Worm (Caenorhabditis elegans) whole organism, L1 larva: ENCODE measurements around the gene F53F8.6.

Source experiments
- C04F5.9 ChIP-seq: sonication (generic microtip); optimal IDR thresholded peaks from 2 replicates; lab custom pipeline; 2016; ENCODE audit warnings: missing genetic modification characterization, missing compliant biosample characterization
- C16A3.4 ChIP-seq: fragments of 150-350 bp; optimal IDR thresholded peaks from 2 replicates; lab custom pipeline; 2014; ENCODE audit warnings: missing biosample characterization, missing genetic modification characterization
- aha-1 ChIP-seq: fragments of 150-350 bp; optimal IDR thresholded peaks from 2 replicates; lab custom pipeline; 2014; ENCODE audit warnings: missing biosample characterization, missing genetic modification characterization
- aly-2 ChIP-seq: fragments of 150-350 bp; optimal IDR thresholded peaks from 2 replicates; lab custom pipeline; 2014; ENCODE audit warnings: missing biosample characterization, missing genetic modification characterization
- ama-1 ChIP-seq: fragments of 150-350 bp; optimal IDR thresholded peaks from 2 replicates; lab custom pipeline; 2014
- blmp-1 ChIP-seq: fragments of 150-350 bp; optimal IDR thresholded peaks from 2 replicates; lab custom pipeline; 2014; ENCODE audit warnings: missing biosample characterization, missing genetic modification characterization
- ceh-8 ChIP-seq: fragments of 200-800 bp; sonication (Bioruptor generic); optimal IDR thresholded peaks from 2 replicates; lab custom pipeline; 2018; ENCODE audit warnings: mild to moderate bottlenecking, missing genetic modification characterization, moderate library complexity, missing compliant biosample characterization
- ceh-88 ChIP-seq: fragments of 200-800 bp; sonication (Bioruptor generic); IDR thresholded peaks from 2 replicates; pipeline ENCODE4 v1.3.6; 2022; ENCODE audit warnings: missing genetic modification characterization, missing compliant biosample characterization
- ceh-90 ChIP-seq: sonication (generic microtip); optimal IDR thresholded peaks from 2 replicates; lab custom pipeline; 2016; ENCODE audit warnings: missing genetic modification characterization, missing compliant biosample characterization
- dpl-1 ChIP-seq, 3 experiments: fragments of 150-350 bp in 2 of 3; sonication (generic microtip) in 1 of 3; optimal IDR thresholded peaks; 2 replicates each; lab custom pipeline; 2014 to 2017; ENCODE audit warnings: missing biosample characterization in 3 of 3, missing genetic modification characterization in 3 of 3, missing genetic modification reagents in 3 of 3
- efl-1 ChIP-seq, 4 experiments: fragments of 150-350 bp; optimal IDR thresholded peaks in 3 of 4; peaks in 1 of 4; 1 replicate in 1 of 4; 2 replicates in 3 of 4; lab custom pipeline; 2014; ENCODE audit warnings: missing biosample characterization in 2 of 4, missing genetic modification characterization in 2 of 4, missing genetic modification reagents in 2 of 4
- egl-13 ChIP-seq: sonication (generic microtip); optimal IDR thresholded peaks from 2 replicates; lab custom pipeline; 2016; ENCODE audit warnings: missing genotype, missing genetic modification reagents, missing genetic modification characterization, missing compliant biosample characterization
- elt-2 ChIP-seq: sonication (generic microtip); optimal IDR thresholded peaks from 2 replicates; lab custom pipeline; 2016; ENCODE audit warnings: missing genetic modification characterization, mild to moderate bottlenecking, inconsistent platforms, missing compliant biosample characterization, missing genetic modification reagents
- fos-1 ChIP-seq: fragments of 150-350 bp; optimal IDR thresholded peaks from 2 replicates; lab custom pipeline; 2014; ENCODE audit warnings: missing biosample characterization, missing genetic modification characterization
- hlh-17 ChIP-seq: fragments of 200-800 bp; sonication (Bioruptor generic); optimal IDR thresholded peaks from 2 replicates; lab custom pipeline; 2018; ENCODE audit warnings: missing genetic modification characterization, mild to moderate bottlenecking, missing compliant biosample characterization, moderate library complexity, borderline replicate concordance
- isw-1 ChIP-seq: fragments of 200-800 bp; sonication (Bioruptor generic); IDR thresholded peaks from 2 replicates; pipeline ENCODE4 v1.3.6; 2022; ENCODE audit warnings: missing genetic modification characterization, missing compliant biosample characterization
- lin-35 ChIP-seq, 2 experiments: fragments of 150-350 bp; optimal IDR thresholded peaks; 2 replicates each; lab custom pipeline; 2014; ENCODE audit warnings: missing biosample characterization in 2 of 2, missing genetic modification characterization in 2 of 2, missing genetic modification reagents in 2 of 2
- lin-39 ChIP-seq: fragments of 150-350 bp; optimal IDR thresholded peaks from 2 replicates; lab custom pipeline; 2014; ENCODE audit warnings: missing biosample characterization, missing genetic modification reagents, missing genetic modification characterization
- lir-3 ChIP-seq: sonication (generic microtip); optimal IDR thresholded peaks from 2 replicates; lab custom pipeline; 2016; ENCODE audit warnings: mild to moderate bottlenecking, missing genetic modification characterization, moderate library complexity, missing compliant biosample characterization; ENCODE audit not compliant: poor library complexity
- mab-9 ChIP-seq: fragments of 200-800 bp; sonication (Bioruptor generic); IDR thresholded peaks from 2 replicates; pipeline ENCODE4 v1.3.6; 2022; ENCODE audit warnings: missing genetic modification reagents, missing genetic modification characterization, missing compliant biosample characterization
- mdl-1 ChIP-seq, 2 experiments: fragments of 150-350 bp; optimal IDR thresholded peaks; 2 replicates each; lab custom pipeline; 2014 to 2017; ENCODE audit warnings: missing biosample characterization in 2 of 2, missing genetic modification characterization in 2 of 2, inconsistent platforms in 1 of 2
- mef-2 ChIP-seq: fragments of 150-350 bp; optimal IDR thresholded peaks from 2 replicates; lab custom pipeline; 2014; ENCODE audit warnings: missing biosample characterization, missing genetic modification characterization
- nhr-20 ChIP-seq: sonication (generic microtip); optimal IDR thresholded peaks from 2 replicates; lab custom pipeline; 2016; ENCODE audit warnings: mild to moderate bottlenecking, missing genetic modification characterization, missing compliant biosample characterization
- nhr-237 ChIP-seq: fragments of 150-350 bp; optimal IDR thresholded peaks from 2 replicates; lab custom pipeline; 2014; ENCODE audit warnings: missing biosample characterization, missing genetic modification characterization
- nhr-77 ChIP-seq: fragments of 150-350 bp; optimal IDR thresholded peaks from 2 replicates; lab custom pipeline; 2014; ENCODE audit warnings: missing biosample characterization, missing genetic modification characterization
- nhr-84 ChIP-seq: sonication (generic microtip); optimal IDR thresholded peaks from 2 replicates; lab custom pipeline; 2017; ENCODE audit warnings: missing biosample characterization, missing genetic modification characterization
- nhr-85 ChIP-seq: sonication (generic microtip); peaks from one replicate; lab custom pipeline; 2016; ENCODE audit warnings: missing genetic modification characterization, inconsistent platforms, missing compliant biosample characterization
- pax-3 ChIP-seq: fragments of 200-800 bp; sonication (Bioruptor generic); optimal IDR thresholded peaks from 2 replicates; lab custom pipeline; 2018; ENCODE audit warnings: mild to moderate bottlenecking, missing genetic modification characterization, moderate library complexity, missing compliant biosample characterization
- rnt-1 ChIP-seq: sonication (generic microtip); optimal IDR thresholded peaks from 2 replicates; lab custom pipeline; 2016; ENCODE audit warnings: mild to moderate bottlenecking, missing genetic modification characterization, moderate library complexity, missing compliant biosample characterization
- snu-23 ChIP-seq: sonication (generic microtip); optimal IDR thresholded peaks from 2 replicates; lab custom pipeline; 2016; ENCODE audit warnings: missing genetic modification characterization, missing compliant biosample characterization
- sox-4 ChIP-seq: sonication (generic microtip); optimal IDR thresholded peaks from 2 replicates; lab custom pipeline; 2016; ENCODE audit warnings: missing genetic modification characterization, missing compliant biosample characterization
- sup-37 ChIP-seq: fragments of 200-800 bp; sonication (Bioruptor generic); optimal IDR thresholded peaks from 2 replicates; lab custom pipeline; 2018; ENCODE audit warnings: mild to moderate bottlenecking, missing genetic modification characterization, missing compliant biosample characterization
- xbp-1 ChIP-seq: sonication (generic microtip); optimal IDR thresholded peaks from 2 replicates; lab custom pipeline; 2016; ENCODE audit warnings: missing genetic modification characterization, missing compliant biosample characterization

F53F8.6 gene

ce11 chrV:20716830-20717441 is 12.9 kb downstream of the F53F8.6 start:
- peak; percentile 23 for TF ChIP-seq sup-37 (GFP tag; lab: Kevin White, UChicago)
- no peak for TF ChIP-seq ceh-8 (GFP tag; lab: Kevin White, UChicago)
- TF ChIP-seq dpl-1 (GFP tag; optimal IDR thresholded peaks at IDR 0.05; lab: Kevin White, UChicago), result no peak
- no peak for TF ChIP-seq elt-2 (tag; lab: Kevin White, UChicago)
- TF ChIP-seq rnt-1 (tag; lab: Kevin White, UChicago), result peak; percentile 18
- TF ChIP-seq C04F5.9 (tag; lab: Kevin White, UChicago), result no peak
- no peak for TF ChIP-seq lir-3 (tag; lab: Kevin White, UChicago)
- TF ChIP-seq nhr-20 (tag; lab: Kevin White, UChicago), result no peak
- TF ChIP-seq xbp-1 (tag; lab: Kevin White, UChicago), result no peak
- no peak for TF ChIP-seq efl-1 (optimal IDR thresholded peaks at IDR 0.05; lab: Kevin White, UChicago)
- TF ChIP-seq efl-1 (GFP tag; optimal IDR thresholded peaks at IDR 0.05 in 1 of 2; lab: Kevin White, UChicago), result peak in 1 of 2 experiments; percentile 78
- no peak for TF ChIP-seq snu-23
- TF ChIP-seq mdl-1 (tag; optimal IDR thresholded peaks at IDR 0.05; lab: Kevin White, UChicago), result no peak
- TF ChIP-seq lin-35 (GFP tag; optimal IDR thresholded peaks at IDR 0.05; lab: Kevin White, UChicago), result no peak
- peak; percentile 5 for TF ChIP-seq ama-1 (lab: Kevin White, UChicago)
- no peak for TF ChIP-seq ceh-88 (GFP tag; lab: Robert Waterston, UW)
- TF ChIP-seq blmp-1 (tag; lab: Kevin White, UChicago), result no peak
- no peak for TF ChIP-seq nhr-84 (tag; lab: Kevin White, UChicago)
- no peak for TF ChIP-seq mef-2 (tag; lab: Kevin White, UChicago)
- TF ChIP-seq aha-1 (tag; lab: Kevin White, UChicago), result no peak
- no peak for TF ChIP-seq C16A3.4 (tag; lab: Kevin White, UChicago)
- TF ChIP-seq nhr-237 (tag; lab: Kevin White, UChicago), result no peak
- TF ChIP-seq hlh-17, result no peak
- TF ChIP-seq pax-3 (tag; lab: Kevin White, UChicago), result no peak
- TF ChIP-seq nhr-85 (tag; lab: Kevin White, UChicago), result peak; percentile 24
- no peak for TF ChIP-seq nhr-77 (tag; lab: Kevin White, UChicago)
- no peak for TF ChIP-seq aly-2 (tag; lab: Kevin White, UChicago)
- no peak for TF ChIP-seq lin-39
- TF ChIP-seq ceh-90 (tag; lab: Kevin White, UChicago), result no peak
- no peak for TF ChIP-seq egl-13 (tag; lab: Kevin White, UChicago)
- no peak for TF ChIP-seq isw-1 (GFP tag; lab: Robert Waterston, UW)
- no peak for TF ChIP-seq fos-1 (tag; lab: Kevin White, UChicago)
- no peak for TF ChIP-seq sox-4 (tag; lab: Kevin White, UChicago)

DNA sequence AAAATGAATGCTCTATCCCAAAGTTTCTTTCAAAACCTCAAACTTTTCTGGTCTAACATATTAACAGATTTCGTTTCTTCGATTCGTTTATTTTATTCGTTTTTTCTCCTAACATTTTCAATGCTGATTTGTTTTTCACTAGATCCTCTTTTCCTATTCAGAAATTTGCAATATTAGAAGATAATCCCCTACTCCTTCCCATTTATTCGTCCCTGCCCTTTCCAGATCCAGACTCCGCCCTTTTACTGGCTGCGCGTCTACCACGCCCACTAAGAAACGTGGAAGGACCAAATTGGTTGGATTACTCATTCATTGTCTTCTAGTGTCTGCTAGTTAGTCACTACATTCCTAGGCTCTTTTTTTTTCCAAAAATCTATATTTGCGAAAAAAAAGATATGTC is 17.9 kb downstream of the F53F8.6 start, which contains the start of gene Y44A6C.2:
Gene Y44A6C.2, plus strand, starts transcription at position 301 of the 400 bp plus-strand sequence.
- no peak for TF ChIP-seq snu-23
- TF ChIP-seq mab-9 (GFP tag; lab: Robert Waterston, UW), result no peak

DNA sequence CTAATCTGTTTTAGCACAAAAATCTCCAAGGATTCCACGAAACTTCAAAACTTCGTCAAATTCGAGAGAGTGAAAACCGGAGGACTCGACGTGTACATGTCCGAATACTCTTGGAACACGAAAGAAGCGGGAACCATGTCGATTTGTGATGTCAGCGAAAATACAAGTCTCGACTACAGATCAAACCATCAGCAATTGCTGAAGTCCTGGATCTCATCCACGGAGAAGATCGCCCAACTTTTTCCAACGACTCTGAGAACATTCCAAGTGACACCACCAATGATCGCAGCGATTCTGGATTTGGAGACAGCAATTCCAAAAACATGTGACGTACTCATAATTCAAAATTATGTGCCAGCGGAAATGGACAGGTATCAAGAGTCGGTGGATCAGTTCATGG is 18.4 kb downstream of the F53F8.6 start:
- TF ChIP-seq sox-4 (tag; lab: Kevin White, UChicago) (no peak), efl-1 (optimal IDR thresholded peaks at IDR 0.05; lab: Kevin White, UChicago) (no peak), efl-1 (GFP tag; optimal IDR thresholded peaks at IDR 0.05 in 1 of 2; lab: Kevin White, UChicago) (peak in 1 of 2 experiments; percentile 58)

DNA sequence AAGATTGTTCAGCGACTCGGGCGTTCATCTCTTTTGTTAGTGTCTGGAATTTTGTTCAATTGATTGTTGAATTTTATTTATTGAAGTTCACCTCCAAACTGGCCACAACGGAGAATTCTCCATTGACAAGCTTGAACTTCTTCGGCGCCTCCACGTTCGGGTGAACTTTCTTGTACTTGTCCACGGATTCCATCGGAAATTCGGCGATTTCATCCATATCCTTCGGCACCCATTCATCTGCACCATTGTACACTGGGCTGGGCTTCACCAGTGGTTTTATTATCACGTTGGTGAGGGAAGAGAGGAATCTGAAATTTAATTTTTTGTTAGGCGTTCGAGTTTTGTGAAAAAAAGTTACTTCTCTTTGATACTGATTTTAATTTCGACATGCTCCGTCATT is 23.4 kb downstream of the F53F8.6 start:
- TF ChIP-seq egl-13 (tag; lab: Kevin White, UChicago), result no peak
- TF ChIP-seq nhr-84 (tag; lab: Kevin White, UChicago), result no peak
